Worm (Caenorhabditis elegans): ENCODE measurements around the gene srj-22.

The srj-22 gene

DNA sequence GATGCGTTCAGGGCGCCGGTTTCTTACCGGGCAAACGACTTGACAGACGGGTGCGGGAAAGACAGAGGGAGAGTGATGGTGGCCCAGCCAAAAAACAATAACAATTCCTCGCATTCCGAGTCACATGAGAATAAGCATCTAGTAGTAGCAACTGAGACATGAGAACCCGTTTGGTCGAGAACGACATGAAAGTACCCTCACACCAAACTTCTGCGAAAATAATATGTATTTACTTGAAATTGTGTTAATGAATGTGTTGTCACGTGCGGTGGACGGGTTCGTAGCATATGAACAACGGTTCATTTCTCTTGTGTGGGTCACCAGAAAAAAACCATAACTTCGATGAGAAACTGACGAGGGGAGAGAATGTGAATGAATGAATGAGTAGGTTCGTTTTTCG lies 22.7 kb downstream of the srj-22 start:
- TF ChIP-seq nhr-20 (tag; optimal IDR thresholded peaks at IDR 0.05) (peak; percentile 5), mdl-1 (tag; optimal IDR thresholded peaks at IDR 0.05) (peak in 1 of 2 experiments; percentile 40), lin-35 (GFP tag; optimal IDR thresholded peaks at IDR 0.05) (peak in 1 of 2 experiments; percentile 56), efl-1 (optimal IDR thresholded peaks at IDR 0.05) (no peak), efl-1 (GFP tag; optimal IDR thresholded peaks at IDR 0.05 in 1 of 2) (peak in 1 of 2 experiments; percentile 49), tlp-1 (tag; optimal IDR thresholded peaks at IDR 0.05) (no peak), elt-2 (tag; optimal IDR thresholded peaks at IDR 0.05) (no peak)

DNA sequence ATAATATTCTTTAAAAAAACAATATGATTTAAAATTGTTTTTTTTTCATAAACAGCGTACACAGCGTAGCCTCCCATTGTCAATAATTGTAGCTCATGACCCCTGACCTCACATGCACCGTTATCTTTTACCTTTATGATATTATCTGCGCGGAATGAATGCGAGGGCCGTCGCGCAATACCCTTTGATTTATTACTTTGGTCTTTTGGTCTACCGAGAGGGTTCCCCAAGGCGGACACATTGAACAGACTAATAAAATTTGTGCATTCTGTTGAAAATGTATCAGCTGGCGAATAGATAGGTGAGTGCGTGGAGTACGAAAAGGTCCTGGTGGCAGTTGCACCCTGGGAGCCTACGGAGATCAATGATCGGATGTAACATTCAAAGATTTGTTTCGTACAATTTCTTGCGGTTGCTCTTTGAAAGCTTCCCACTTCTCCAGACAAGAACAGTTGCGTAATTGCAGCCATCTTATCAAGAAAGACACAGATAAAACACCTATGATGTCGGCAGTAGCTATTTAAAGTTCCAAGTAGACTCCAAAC lies 23.2 kb downstream of the srj-22 start:
- TF ChIP-seq efl-1 (optimal IDR thresholded peaks at IDR 0.05) (no peak), efl-1 (GFP tag; optimal IDR thresholded peaks at IDR 0.05 in 1 of 2) (no peak), mab-9 (GFP tag; IDR thresholded peaks at IDR 0.05) (no peak), C16A3.4 (tag; optimal IDR thresholded peaks at IDR 0.05) (no peak), fos-1 (tag; optimal IDR thresholded peaks at IDR 0.05) (no peak), mef-2 (tag; optimal IDR thresholded peaks at IDR 0.05) (no peak)

DNA sequence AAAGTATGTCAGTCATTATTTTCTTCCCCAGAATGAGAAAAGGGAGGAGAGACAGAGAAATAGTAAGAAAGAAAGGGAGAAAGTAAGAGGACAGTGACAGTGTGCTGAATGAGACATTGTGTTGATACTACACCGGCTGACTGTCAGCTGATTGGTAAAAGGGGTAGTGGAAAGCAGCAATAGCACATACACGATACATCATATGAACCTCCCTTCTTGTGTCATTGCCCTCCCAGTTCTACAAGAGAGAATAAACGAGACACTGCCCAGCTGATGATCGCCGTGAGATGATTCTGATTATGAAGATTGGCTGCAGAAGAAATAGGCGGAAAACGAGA lies 23.7 kb downstream of the srj-22 start:
- TF ChIP-seq nhr-76 (tag; optimal IDR thresholded peaks at IDR 0.05) (no peak), alr-1 (tag; optimal IDR thresholded peaks at IDR 0.05; ENCODE audit: borderline replicate concordance) (no peak), nhr-28 (tag; optimal IDR thresholded peaks at IDR 0.05) (no peak), grh-1 (GFP tag; IDR thresholded peaks at IDR 0.05) (peak; percentile 58), aha-1 (tag; optimal IDR thresholded peaks at IDR 0.05) (peak; percentile 32), ztf-11 (tag; optimal IDR thresholded peaks at IDR 0.05) (no peak), mep-1 (tag; optimal IDR thresholded peaks at IDR 0.05) (peak; percentile 59), C16A3.4 (tag; optimal IDR thresholded peaks at IDR 0.05) (peak; percentile 85), nhr-237 (tag; optimal IDR thresholded peaks at IDR 0.05) (no peak), swsn-7 (tag; optimal IDR thresholded peaks at IDR 0.05) (peak; percentile 50), snu-23 (GFP tag; optimal IDR thresholded peaks at IDR 0.05) (peak; percentile 85), dsc-1 (tag; optimal IDR thresholded peaks at IDR 0.05) (peak; percentile 36), aly-2 (tag; optimal IDR thresholded peaks at IDR 0.05) (no peak), fkh-8 (tag; optimal IDR thresholded peaks at IDR 0.05) (peak; percentile 42), nhr-20 (tag; optimal IDR thresholded peaks at IDR 0.05) (peak; percentile 96), lir-3 (tag; optimal IDR thresholded peaks at IDR 0.05; ENCODE audit: poor library complexity) (peak; percentile 82), unc-130 (tag; optimal IDR thresholded peaks at IDR 0.05) (peak; percentile 86), unc-86 (tag; optimal IDR thresholded peaks at IDR 0.05) (no peak), tbx-2 (tag; optimal IDR thresholded peaks at IDR 0.05) (peak; percentile 84), isw-1 (GFP tag; IDR thresholded peaks at IDR 0.05) (no peak), nhr-90 (tag; optimal IDR thresholded peaks at IDR 0.05; ENCODE audit: poor library complexity) (peak; percentile 76), jun-1 (tag; optimal IDR thresholded peaks at IDR 0.05) (peak; percentile 25), vab-15 (tag; optimal IDR thresholded peaks at IDR 0.05) (peak; percentile 71), unc-98 (GFP tag; IDR thresholded peaks at IDR 0.05) (no peak), ces-1 (GFP tag; optimal IDR thresholded peaks at IDR 0.05) (no peak), tlp-1 (tag; optimal IDR thresholded peaks at IDR 0.05) (no peak), nhr-11 (tag; optimal IDR thresholded peaks at IDR 0.05) (peak; percentile 28), lin-35 (GFP tag; optimal IDR thresholded peaks at IDR 0.05) (peak; percentile 49 to 89), irx-1 (tag; optimal IDR thresholded peaks at IDR 0.05) (peak; percentile 64), ets-5 (GFP tag; IDR thresholded peaks at IDR 0.05) (no peak), ztf-4 (tag; optimal IDR thresholded peaks at IDR 0.05) (peak; percentile 46), Y116A8C.19 (tag; optimal IDR thresholded peaks at IDR 0.05; ENCODE audit: borderline replicate concordance) (no peak), F16B12.6 (tag; optimal IDR thresholded peaks at IDR 0.05) (no peak), pqm-1 (tag; optimal IDR thresholded peaks at IDR 0.05) (no peak), pag-3 (tag; optimal IDR thresholded peaks at IDR 0.05; ENCODE audit: borderline replicate concordance, insufficient read depth) (no peak), xbp-1 (tag; optimal IDR thresholded peaks at IDR 0.05) (peak; percentile 51), C34B4.2 (tag; optimal IDR thresholded peaks at IDR 0.05) (no peak), sup-37 (GFP tag; optimal IDR thresholded peaks at IDR 0.05) (no peak), lsy-2 (tag; optimal IDR thresholded peaks at IDR 0.05) (peak; percentile 50 to 90), ceh-8 (GFP tag; optimal IDR thresholded peaks at IDR 0.05) (no peak), fos-1 (tag; optimal IDR thresholded peaks at IDR 0.05) (no peak), nhr-85 (tag) (peak; percentile 99), mab-9 (GFP tag; IDR thresholded peaks at IDR 0.05) (no peak), egl-27 (tag; optimal IDR thresholded peaks at IDR 0.05) (no peak)

Measured in whole organism, L1 larva.